Fruit fly (Drosophila melanogaster): ENCODE results near the gene Prestin.
A peak's percentile ranks its signal among the peaks of the same experiment; 100 is the strongest.

Prestin gene

dm6 chr3L:17904593-17904992 is 3.0 kb downstream of the Prestin start (continued):
- TF ChIP-seq CG6683 (GFP tag; optimal IDR thresholded peaks at IDR 0.05) = no peak
- peak; percentile 64 for TF ChIP-seq grn (GFP tag; optimal IDR thresholded peaks at IDR 0.05)
- TF ChIP-seq Nf-YC (tag; optimal IDR thresholded peaks at IDR 0.05) = no peak
- TF ChIP-seq al (GFP tag; IDR thresholded peaks at IDR 0.05) = no peak
- no peak for TF ChIP-seq HLH54F (GFP tag; optimal IDR thresholded peaks at IDR 0.05)
- TF ChIP-seq Fer1 (GFP tag; optimal IDR thresholded peaks at IDR 0.05) = no peak
- TF ChIP-seq CG12071 (GFP tag; optimal IDR thresholded peaks at IDR 0.05) = no peak
- TF ChIP-seq hth (optimal IDR thresholded peaks at IDR 0.05) = no peak
- TF ChIP-seq en (GFP tag; optimal IDR thresholded peaks at IDR 0.05) = no peak
- no peak for TF ChIP-seq CG10431 (GFP tag; optimal IDR thresholded peaks at IDR 0.05)
- no peak for TF ChIP-seq pros (GFP tag; optimal IDR thresholded peaks at IDR 0.05)
- no peak for TF ChIP-seq CG31441 (GFP tag; IDR thresholded peaks at IDR 0.05)
- TF ChIP-seq Poxn (GFP tag; IDR thresholded peaks at IDR 0.05) = no peak
- no peak for TF ChIP-seq jigr1 (GFP tag; IDR thresholded peaks at IDR 0.05)
- TF ChIP-seq exex (tag; optimal IDR thresholded peaks at IDR 0.05) = peak; percentile 23
- TF ChIP-seq CG10274 (GFP tag; optimal IDR thresholded peaks at IDR 0.05) = no peak
- TF ChIP-seq sens (GFP tag) = no peak
- TF ChIP-seq CG7786 (GFP tag; optimal IDR thresholded peaks at IDR 0.05) = no peak
- TF ChIP-seq Hand (GFP tag; optimal IDR thresholded peaks at IDR 0.05) = no peak
- no peak for TF ChIP-seq dimm (GFP tag; IDR thresholded peaks at IDR 0.05)
- TF ChIP-seq Ets65A (GFP tag) = no peak
- no peak for TF ChIP-seq kah (GFP tag; optimal IDR thresholded peaks at IDR 0.05)
- TF ChIP-seq CG16815 (GFP tag; optimal IDR thresholded peaks at IDR 0.05) = no peak
- no peak for TF ChIP-seq CG6254 (GFP tag; optimal IDR thresholded peaks at IDR 0.05)
- no peak for TF ChIP-seq esg (GFP tag; conservative IDR thresholded peaks at IDR 0.05)
- TF ChIP-seq Abd-B (GFP tag; optimal IDR thresholded peaks at IDR 0.05) = no peak
- TF ChIP-seq CG10267 (tag; optimal IDR thresholded peaks at IDR 0.05) = no peak
- no peak for TF ChIP-seq caup (GFP tag; optimal IDR thresholded peaks at IDR 0.05; ENCODE audit: severe bottlenecking)
- TF ChIP-seq CG13123 (GFP tag; optimal IDR thresholded peaks at IDR 0.05) = no peak
- no peak for TF ChIP-seq CG15514 (GFP tag; optimal IDR thresholded peaks at IDR 0.05)
- no peak for TF ChIP-seq dm (GFP tag; optimal IDR thresholded peaks at IDR 0.05)
- TF ChIP-seq Lhr (GFP tag; optimal IDR thresholded peaks at IDR 0.05) = no peak
- no peak for TF ChIP-seq Ets97D (GFP tag; optimal IDR thresholded peaks at IDR 0.05)
- no peak for TF ChIP-seq CG6765 (GFP tag; optimal IDR thresholded peaks at IDR 0.05)
- TF ChIP-seq Hsf (GFP tag; optimal IDR thresholded peaks at IDR 0.05) = no peak
- no peak for TF ChIP-seq jumu (GFP tag; optimal IDR thresholded peaks at IDR 0.05)
- TF ChIP-seq NC2α (GFP tag; optimal IDR thresholded peaks at IDR 0.05) = no peak
- no peak for TF ChIP-seq NC2β (GFP tag; optimal IDR thresholded peaks at IDR 0.05)
- no peak for TF ChIP-seq ara (GFP tag; IDR thresholded peaks at IDR 0.05)
- no peak for TF ChIP-seq ab (GFP tag; optimal IDR thresholded peaks at IDR 0.05)
- no peak for TF ChIP-seq Dad (GFP tag; optimal IDR thresholded peaks at IDR 0.05)
- TF ChIP-seq pan (optimal IDR thresholded peaks at IDR 0.05) = no peak
- TF ChIP-seq pan (GFP tag; optimal IDR thresholded peaks at IDR 0.05 in 1 of 2, IDR thresholded peaks at IDR 0.05 in 1 of 2) = no peak
- TF ChIP-seq BEAF-32 (GFP tag; optimal IDR thresholded peaks at IDR 0.05) = no peak
- TF ChIP-seq sob (GFP tag; IDR thresholded peaks at IDR 0.05) = no peak
- TF ChIP-seq CG2712 (tag; optimal IDR thresholded peaks at IDR 0.05) = no peak
- TF ChIP-seq amos (GFP tag; IDR thresholded peaks at IDR 0.05; ENCODE audit: partially characterized antibody) = no peak
- TF ChIP-seq CG12155 (GFP tag; optimal IDR thresholded peaks at IDR 0.05) = peak; percentile 13
- TF ChIP-seq psq (GFP tag; optimal IDR thresholded peaks at IDR 0.05) = no peak
- TF ChIP-seq CG8944 (GFP tag; optimal IDR thresholded peaks at IDR 0.05) = no peak
- no peak for TF ChIP-seq kay (GFP tag; optimal IDR thresholded peaks at IDR 0.05)
- TF ChIP-seq wek (GFP tag; optimal IDR thresholded peaks at IDR 0.05) = peak; percentile 81
- TF ChIP-seq Sox100B (GFP tag; optimal IDR thresholded peaks at IDR 0.05) = no peak
